Worm (Caenorhabditis elegans): Measurements from ENCODE around the gene C03B1.4.

The C03B1.4 gene

DNA sequence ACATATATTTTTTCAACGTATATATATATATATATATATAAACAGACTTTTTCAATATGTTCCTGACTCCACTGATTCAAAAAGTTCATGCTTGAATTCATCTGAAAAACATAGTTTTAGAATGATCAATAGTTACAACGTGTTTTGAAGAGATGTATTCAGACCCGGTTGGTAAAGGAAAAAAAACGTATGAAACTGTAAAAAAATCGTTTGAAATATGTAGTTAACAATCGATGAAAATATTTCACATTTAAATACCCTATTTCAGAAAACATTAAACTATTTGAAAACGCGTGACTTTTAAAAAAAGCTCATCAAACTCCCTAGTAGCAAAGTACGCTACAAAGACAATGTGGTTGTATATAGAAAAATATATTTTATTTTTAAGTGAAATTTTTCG is 3.6 kb upstream of the C03B1.4 start, which contains the start of gene C03B1.14:
Gene C03B1.14, minus strand, starts transcription at position 101 of the 400 bp plus-strand sequence.
- TF ChIP-seq nhr-237 (tag; optimal IDR thresholded peaks at IDR 0.05) (no peak), unc-39 (tag; optimal IDR thresholded peaks at IDR 0.05) (no peak), zag-1 (tag; optimal IDR thresholded peaks at IDR 0.05) (no peak)

DNA sequence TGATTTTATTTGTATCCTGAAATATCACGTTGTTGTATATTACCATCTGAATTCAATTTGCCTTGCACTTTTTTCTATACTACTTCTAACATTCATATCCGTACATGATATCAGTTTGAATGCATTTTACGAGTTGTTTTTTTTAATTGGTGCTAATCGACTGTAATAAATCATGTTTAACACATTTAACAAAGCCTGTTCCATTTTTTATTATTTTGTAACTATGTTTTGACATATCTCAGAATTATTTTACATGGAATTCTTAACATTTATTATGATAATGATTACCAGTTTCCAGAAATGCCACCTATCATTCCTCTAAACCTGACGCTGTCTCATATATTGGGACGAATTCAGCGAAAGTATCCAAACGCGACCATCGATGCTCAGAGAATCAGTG is 1.4 kb downstream of the C03B1.4 start, which contains the start of gene C03B1.3:
Gene C03B1.3, plus strand, starts transcription at position 301 of the 400 bp plus-strand sequence.
- no peak for TF ChIP-seq lin-39 (tag; optimal IDR thresholded peaks at IDR 0.05)

DNA sequence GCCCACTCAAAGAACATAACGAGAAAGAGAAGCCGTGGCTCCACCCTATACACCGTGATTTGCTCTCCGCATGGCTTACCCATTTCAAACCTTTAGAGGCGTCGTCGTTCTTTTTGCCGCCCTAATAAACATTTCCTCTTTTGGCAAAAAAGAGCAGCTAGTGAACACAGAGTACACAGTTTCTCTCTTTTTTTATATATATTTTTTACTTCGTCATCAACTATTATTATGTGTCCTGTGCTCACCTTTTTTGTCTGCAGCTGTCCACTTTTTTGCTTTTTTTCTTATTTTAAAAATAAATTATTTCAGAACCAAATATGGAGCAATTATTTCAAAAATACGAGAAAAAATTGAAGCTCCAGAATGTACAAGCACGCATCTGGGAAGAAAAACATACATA is 5.4 kb downstream of the C03B1.4 start, which contains the start of gene C03B1.2:
Gene C03B1.2, plus strand, starts transcription at position 301 of the 400 bp plus-strand sequence.
- TF ChIP-seq R02D3.7 (tag; optimal IDR thresholded peaks at IDR 0.05) (no peak), mdl-1 (tag; optimal IDR thresholded peaks at IDR 0.05) (no peak), zag-1 (tag; optimal IDR thresholded peaks at IDR 0.05) (no peak), ama-1 (optimal IDR thresholded peaks at IDR 0.05) (no peak), egl-27 (tag; optimal IDR thresholded peaks at IDR 0.05) (no peak), nhr-237 (tag; optimal IDR thresholded peaks at IDR 0.05) (no peak), eor-1 (tag; optimal IDR thresholded peaks at IDR 0.05) (no peak), ceh-28 (tag; optimal IDR thresholded peaks at IDR 0.05) (no peak), ztf-11 (tag; optimal IDR thresholded peaks at IDR 0.05) (no peak), lin-15B (tag; optimal IDR thresholded peaks at IDR 0.05) (no peak), nhr-12 (tag; optimal IDR thresholded peaks at IDR 0.05) (no peak), fkh-10 (GFP tag; optimal IDR thresholded peaks at IDR 0.05) (no peak), sea-2 (GFP tag; optimal IDR thresholded peaks at IDR 0.05) (no peak), nhr-77 (tag; optimal IDR thresholded peaks at IDR 0.05) (no peak)

DNA sequence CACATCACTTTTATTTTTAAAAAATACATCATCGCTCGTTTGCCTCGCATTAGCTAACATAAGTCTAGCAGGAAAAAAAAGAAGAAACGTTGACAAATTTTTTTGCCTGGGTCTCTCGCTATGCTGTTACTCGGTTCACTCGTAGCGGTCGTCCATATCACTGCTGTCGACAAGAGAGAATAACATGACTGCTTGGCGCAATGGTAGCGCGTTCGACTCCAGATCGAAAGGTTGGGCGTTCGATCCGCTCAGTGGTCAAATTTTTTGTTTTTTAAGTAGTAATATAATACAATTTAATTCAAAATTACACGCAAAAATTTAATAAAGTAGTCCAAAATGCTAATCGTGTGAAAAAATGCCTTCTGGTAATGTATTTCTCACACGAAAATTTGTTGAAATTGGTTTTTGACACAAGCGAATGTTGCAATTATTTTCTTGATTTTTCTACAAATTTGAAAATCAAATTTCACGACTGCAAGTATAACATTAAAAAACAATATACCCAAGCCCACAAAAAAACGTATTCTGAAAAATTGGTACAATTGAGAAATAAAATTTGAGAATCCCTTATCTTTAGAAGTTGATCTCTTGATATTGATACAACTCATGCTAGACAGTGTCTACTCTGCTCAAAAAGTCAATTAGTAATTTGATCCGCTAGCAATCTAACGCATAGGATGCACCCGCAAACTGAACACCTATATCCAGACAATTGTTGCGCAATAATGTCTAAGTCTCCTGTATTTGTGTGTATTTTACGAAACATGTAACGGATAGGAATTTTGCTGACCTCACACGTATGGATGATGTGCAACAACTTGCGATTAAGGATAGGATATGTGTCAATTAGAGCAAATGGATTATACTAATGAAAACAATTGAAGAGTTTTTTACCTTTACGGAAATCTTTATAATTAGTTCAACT is 7.2 kb downstream of the C03B1.4 start:
- TF ChIP-seq lin-39 (tag; optimal IDR thresholded peaks at IDR 0.05) (peak; percentile 68), nhr-76 (tag; optimal IDR thresholded peaks at IDR 0.05) (no peak), nfya-1 (tag; optimal IDR thresholded peaks at IDR 0.05; ENCODE audit: insufficient read depth) (peak; percentile 57), pqm-1 (tag; optimal IDR thresholded peaks at IDR 0.05) (peak; percentile 26), mdl-1 (tag; optimal IDR thresholded peaks at IDR 0.05) (no peak), zag-1 (tag; optimal IDR thresholded peaks at IDR 0.05) (no peak), snpc-4 (tag; optimal IDR thresholded peaks at IDR 0.05) (no peak), lin-15B (tag; optimal IDR thresholded peaks at IDR 0.05) (no peak), ceh-16 (tag; optimal IDR thresholded peaks at IDR 0.05) (no peak), aly-2 (tag; optimal IDR thresholded peaks at IDR 0.05) (no peak), R02D3.7 (tag; optimal IDR thresholded peaks at IDR 0.05) (no peak), unc-62 (GFP tag; optimal IDR thresholded peaks at IDR 0.05) (no peak), elt-1 (tag; optimal IDR thresholded peaks at IDR 0.05) (no peak), fkh-10 (GFP tag; optimal IDR thresholded peaks at IDR 0.05) (no peak), ztf-4 (tag; optimal IDR thresholded peaks at IDR 0.05) (no peak), ZK546.5 (tag; optimal IDR thresholded peaks at IDR 0.05) (no peak), ceh-82 (tag; optimal IDR thresholded peaks at IDR 0.05) (peak; percentile 33), nhr-77 (tag; optimal IDR thresholded peaks at IDR 0.05) (no peak), skn-1 (tag; optimal IDR thresholded peaks at IDR 0.05) (peak; percentile 26), nhr-23 (tag; optimal IDR thresholded peaks at IDR 0.05) (peak; percentile 36), elt-2 (tag; optimal IDR thresholded peaks at IDR 0.05) (peak; percentile 29), tbx-2 (tag; optimal IDR thresholded peaks at IDR 0.05) (peak; percentile 54), mml-1 (tag; optimal IDR thresholded peaks at IDR 0.05) (no peak), jun-1 (tag; optimal IDR thresholded peaks at IDR 0.05) (peak; percentile 57), hmg-11 (tag; optimal IDR thresholded peaks at IDR 0.05) (peak; percentile 93), egl-5 (tag; optimal IDR thresholded peaks at IDR 0.05) (peak; percentile 54), pha-4 (tag; optimal IDR thresholded peaks at IDR 0.05) (peak; percentile 49), sea-2 (GFP tag; optimal IDR thresholded peaks at IDR 0.05) (no peak), nhr-25 (tag; optimal IDR thresholded peaks at IDR 0.05) (no peak), eor-1 (tag; optimal IDR thresholded peaks at IDR 0.05) (no peak), nhr-28 (tag; optimal IDR thresholded peaks at IDR 0.05) (peak; percentile 10)
